Fruit fly (Drosophila melanogaster) whole organism, embryonic: ENCODE measurements around the gene CG31819.

ENCODE experiments used
- BEAF-32 ChIP-seq: fragments of 200-800 bp; sonication (Bioruptor generic); optimal IDR thresholded peaks from 3 replicates; lab custom pipeline; 2017; ENCODE audit warnings: missing biosample characterization, missing genetic modification characterization, mild to moderate bottlenecking, moderate library complexity, missing genetic modification reagents
- CG12299 ChIP-seq: fragments of 200-800 bp; sonication (Bioruptor generic); optimal IDR thresholded peaks from 2 replicates; lab custom pipeline; 2018; ENCODE audit warnings: missing biosample characterization, mild to moderate bottlenecking, missing genetic modification characterization
- CG14860 ChIP-seq: fragments of 200-800 bp; sonication (Bioruptor generic); IDR thresholded peaks from 3 replicates; pipeline ENCODE4 v1.3.6; 2022; ENCODE audit warnings: missing biosample characterization, missing genetic modification characterization; ENCODE audit not compliant: partially characterized antibody
- CG2116 ChIP-seq: fragments of 200-800 bp; sonication (Bioruptor generic); optimal IDR thresholded peaks from 3 replicates; lab custom pipeline; 2018; ENCODE audit warnings: missing biosample characterization, mild to moderate bottlenecking, missing genetic modification characterization
- CG4360 ChIP-seq: fragments of 200-800 bp; sonication (Bioruptor generic); IDR thresholded peaks from 2 replicates; pipeline ENCODE4 v1.3.6; 2022; ENCODE audit warnings: missing biosample characterization, missing genetic modification characterization
- CG8281 ChIP-seq: fragments of 200-800 bp; sonication (Bioruptor generic); optimal IDR thresholded peaks from 2 replicates; lab custom pipeline; 2018; ENCODE audit warnings: missing biosample characterization, mild to moderate bottlenecking, missing genetic modification characterization, moderate library complexity
- D19A ChIP-seq: fragments of 200-800 bp; optimal IDR thresholded peaks from 3 replicates; lab custom pipeline; 2019; ENCODE audit warnings: missing biosample characterization, mild to moderate bottlenecking, missing genetic modification characterization, moderate library complexity
- Dp ChIP-seq: fragments of 200-800 bp; sonication (Bioruptor generic); optimal IDR thresholded peaks from 2 replicates; lab custom pipeline; 2018; ENCODE audit warnings: missing biosample characterization, mild to moderate bottlenecking, missing genetic modification characterization, moderate library complexity
- Drgx ChIP-seq: fragments of 200-800 bp; sonication (Bioruptor generic); IDR thresholded peaks from 2 replicates; pipeline ENCODE4 v1.3.6; 2022; ENCODE audit warnings: missing biosample characterization, missing genetic modification characterization
- E2f2 ChIP-seq: fragments of 200-800 bp; sonication (Bioruptor generic); IDR thresholded peaks from 2 replicates; pipeline ENCODE4 v1.3.6; 2022; ENCODE audit warnings: missing biosample characterization, missing genetic modification characterization
- HmgZ ChIP-seq: fragments of 200-800 bp; sonication (Bioruptor generic); optimal IDR thresholded peaks from 2 replicates; lab custom pipeline; 2018; ENCODE audit warnings: missing biosample characterization, mild to moderate bottlenecking, missing genetic modification characterization
- Xbp1 ChIP-seq: fragments of 200-800 bp; sonication (Bioruptor generic); optimal IDR thresholded peaks from 3 replicates; lab custom pipeline; 2016; ENCODE audit warnings: missing biosample characterization, mild to moderate bottlenecking, missing genetic modification characterization
- bowl ChIP-seq: fragments of 200-800 bp; sonication (Bioruptor generic); IDR thresholded peaks from 2 replicates; pipeline ENCODE4 v1.3.6; 2022; ENCODE audit warnings: missing biosample characterization, missing genetic modification characterization
- gsb ChIP-seq: fragments of 200-800 bp; sonication (Bioruptor generic); IDR thresholded peaks from 2 replicates; pipeline ENCODE4 v1.3.6; 2022; ENCODE audit warnings: missing biosample characterization, missing genetic modification characterization
- kay ChIP-seq: fragments of 200-800 bp; sonication (Bioruptor generic); optimal IDR thresholded peaks from 2 replicates; lab custom pipeline; 2016; ENCODE audit warnings: missing biosample characterization, missing genetic modification characterization
- lov ChIP-seq, 2 experiments: fragments of 200-800 bp in 1 of 2; fragments of >200 bp in 1 of 2; sonication (Bioruptor generic) in 1 of 2; IDR thresholded peaks in 1 of 2; optimal IDR thresholded peaks in 1 of 2; 2 replicates in 1 of 2; 3 replicates in 1 of 2; pipeline versions ENCODE4 v1.3.6 to Lab custom; 2017 to 2022; ENCODE audit warnings: missing biosample characterization in 1 of 2, missing genetic modification characterization in 1 of 2
- pzg ChIP-seq: fragments of 200-800 bp; sonication (Bioruptor generic); optimal IDR thresholded peaks from 3 replicates; lab custom pipeline; 2018; ENCODE audit warnings: missing biosample characterization, mild to moderate bottlenecking, missing genetic modification characterization, moderate library complexity
- stc ChIP-seq: fragments of 200-800 bp; sonication (Bioruptor generic); IDR thresholded peaks from 2 replicates; pipeline ENCODE4 v1.3.6; 2022; ENCODE audit warnings: missing biosample characterization, missing genetic modification characterization
- ttk ChIP-seq: fragments of 200-800 bp; sonication (Bioruptor generic); IDR thresholded peaks from 2 replicates; pipeline ENCODE4 v2.1.2; 2022; ENCODE audit warnings: missing biosample characterization, missing genetic modification characterization

The CG31819 gene

DNA sequence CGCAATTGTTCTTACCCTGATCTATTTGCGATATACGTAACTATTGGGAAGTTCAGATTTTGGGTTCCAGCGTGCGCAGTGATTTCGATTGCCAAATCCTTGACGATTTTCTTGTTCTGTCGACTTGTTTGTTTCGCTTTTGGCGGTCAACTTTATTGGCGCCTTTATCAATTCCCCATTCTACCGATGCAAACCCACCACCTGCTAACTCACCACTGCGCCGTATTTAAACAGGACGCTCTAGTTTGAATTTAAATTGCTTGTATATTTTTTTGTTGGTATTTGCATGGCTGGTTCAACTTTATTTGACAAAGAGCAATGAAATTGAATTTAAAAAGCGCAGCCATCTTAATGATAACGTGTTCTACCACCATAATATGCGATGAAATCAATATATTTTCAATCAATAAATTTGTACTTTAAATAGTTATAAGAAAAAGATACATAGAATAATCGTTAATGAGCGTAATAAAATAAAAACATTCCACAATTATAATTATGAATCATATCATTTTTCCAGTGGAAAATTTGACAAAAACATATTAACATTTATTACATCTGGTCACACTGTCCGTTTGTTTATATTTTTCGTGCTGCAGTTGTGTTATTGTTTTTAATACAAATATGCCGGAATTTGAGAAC lies 50.4 kb downstream of the CG31819 start, which contains the start of the genes twe and CG4935 (continued):
- peak; percentile 29 for TF ChIP-seq kay (GFP tag; lab: Kevin White, UChicago)
- TF ChIP-seq D19A (tag; lab: Kevin White, UChicago): no peak
- TF ChIP-seq CG4360 (GFP tag; lab: Robert Waterston, UW): no peak
- TF ChIP-seq ttk (GFP tag; lab: Robert Waterston, UW): no peak
- TF ChIP-seq CG2116: peak; percentile 2
- TF ChIP-seq pzg (GFP tag; lab: Kevin White, UChicago): peak; percentile 11
- TF ChIP-seq Xbp1 (GFP tag; lab: Kevin White, UChicago): peak; percentile 48
- peak; percentile 70 for TF ChIP-seq Dp (GFP tag; lab: Kevin White, UChicago)
- no peak for TF ChIP-seq stc (GFP tag; lab: Robert Waterston, UW)
- TF ChIP-seq gsb: no peak
- TF ChIP-seq lov (optimal IDR thresholded peaks at IDR 0.05; lab: Kevin White, UChicago): no peak
- no peak for TF ChIP-seq lov (GFP tag; IDR thresholded peaks at IDR 0.05; lab: Robert Waterston, UW)
- no peak for TF ChIP-seq Drgx
- TF ChIP-seq CG8281 (tag; lab: Kevin White, UChicago): no peak
- peak; percentile 1 for TF ChIP-seq HmgZ (tag; lab: Kevin White, UChicago)
- peak; percentile 3 for TF ChIP-seq CG12299 (tag; lab: Kevin White, UChicago)
- peak; percentile 9 for TF ChIP-seq BEAF-32
- no peak for TF ChIP-seq bowl (GFP tag; lab: Robert Waterston, UW)
- no peak for TF ChIP-seq CG14860 (GFP tag; lab: Robert Waterston, UW)
- peak; percentile 77 for TF ChIP-seq E2f2 (GFP tag; lab: Robert Waterston, UW)
- TF ChIP-seq, all 482 proteins: peak for 31
